Worm (Caenorhabditis elegans): ENCODE results near the gene C16B8.3.

C16B8.3 gene

ce11 chrX:4008922-4009321 is 40.5 kb upstream of the C16B8.3 start (continued):
- no peak for TF ChIP-seq ztf-18 (tag; optimal IDR thresholded peaks at IDR 0.05)
- peak; percentile 27 for TF ChIP-seq madf-10 (tag; optimal IDR thresholded peaks at IDR 0.05)
- TF ChIP-seq tbx-9 (tag; optimal IDR thresholded peaks at IDR 0.05; ENCODE audit: borderline replicate concordance): no peak
- no peak for TF ChIP-seq egrh-3 (GFP tag; IDR thresholded peaks at IDR 0.05)
- TF ChIP-seq madf-6 (GFP tag; IDR thresholded peaks at IDR 0.05): no peak
- TF ChIP-seq F57A8.1 (GFP tag; optimal IDR thresholded peaks at IDR 0.05): no peak
- no peak for TF ChIP-seq madf-8 (GFP tag; conservative IDR thresholded peaks at IDR 0.05)
- TF ChIP-seq efl-1 (GFP tag; optimal IDR thresholded peaks at IDR 0.05): no peak
- no peak for TF ChIP-seq hmg-20 (GFP tag; IDR thresholded peaks at IDR 0.05)
- TF ChIP-seq attf-3 (GFP tag; conservative IDR thresholded peaks at IDR 0.05): no peak
- no peak for TF ChIP-seq Y53F4B.3 (GFP tag; IDR thresholded peaks at IDR 0.05)
- peak; percentile 46 for TF ChIP-seq ets-4 (GFP tag; optimal IDR thresholded peaks at IDR 0.05)
- no peak for TF ChIP-seq bed-1 (GFP tag; IDR thresholded peaks at IDR 0.05)
- no peak for TF ChIP-seq egl-44 (GFP tag; IDR thresholded peaks at IDR 0.05)
- TF ChIP-seq ccch-3 (GFP tag; optimal IDR thresholded peaks at IDR 0.05): no peak
- TF ChIP-seq T07F8.4 (tag; optimal IDR thresholded peaks at IDR 0.05): no peak
- TF ChIP-seq Y53G8AR.9 (GFP tag; conservative IDR thresholded peaks at IDR 0.05): no peak
- TF ChIP-seq B0019.2 (GFP tag; conservative IDR thresholded peaks at IDR 0.05): no peak
- no peak for TF ChIP-seq C17E4.6 (GFP tag; IDR thresholded peaks at IDR 0.05)
- no peak for TF ChIP-seq F55B11.4 (tag; optimal IDR thresholded peaks at IDR 0.05; ENCODE audit: borderline replicate concordance, insufficient read depth)
- no peak for TF ChIP-seq ceh-79 (tag; optimal IDR thresholded peaks at IDR 0.05)
- TF ChIP-seq fkh-3 (tag; optimal IDR thresholded peaks at IDR 0.05): no peak
- TF ChIP-seq zfh-2 (GFP tag; conservative IDR thresholded peaks at IDR 0.05): no peak
- TF ChIP-seq atf-7 (tag; optimal IDR thresholded peaks at IDR 0.05): peak; percentile 71
- TF ChIP-seq mxl-1 (tag; optimal IDR thresholded peaks at IDR 0.05): no peak
- 0 out of 2 replicates have a peak, but pooled peaks have one; percentile 14 for TF ChIP-seq dox-1 (GFP tag; IDR thresholded peaks at IDR 0.05)
- TF ChIP-seq ceh-58 (GFP tag; IDR thresholded peaks at IDR 0.05): no peak
- no peak for TF ChIP-seq athp-1 (tag; optimal IDR thresholded peaks at IDR 0.05)
- no peak for TF ChIP-seq let-526 (GFP tag; IDR thresholded peaks at IDR 0.05)
- no peak for TF ChIP-seq bed-2 (GFP tag; IDR thresholded peaks at IDR 0.05)

ce11 chrX:4007724-4008123 is 39.3 kb upstream of the C16B8.3 start:
- TF ChIP-seq F52B5.7 (tag; optimal IDR thresholded peaks at IDR 0.05): no peak
- TF ChIP-seq mel-28 (tag; optimal IDR thresholded peaks at IDR 0.05; ENCODE audit: borderline replicate concordance): no peak
- no peak for TF ChIP-seq mcd-1 (GFP tag; IDR thresholded peaks at IDR 0.05)
- TF ChIP-seq nhr-80 (tag; optimal IDR thresholded peaks at IDR 0.05): peak; percentile 96
- TF ChIP-seq zim-3 (tag; optimal IDR thresholded peaks at IDR 0.05): no peak
- no peak for TF ChIP-seq egl-44 (GFP tag; IDR thresholded peaks at IDR 0.05)
- no peak for TF ChIP-seq ceh-100 (GFP tag; IDR thresholded peaks at IDR 0.05)
- no peak for TF ChIP-seq F39B2.1 (GFP tag; IDR thresholded peaks at IDR 0.05)
- TF ChIP-seq B0035.1 (tag; optimal IDR thresholded peaks at IDR 0.05): no peak
- TF ChIP-seq F10E7.11 (tag; optimal IDR thresholded peaks at IDR 0.05): no peak
- TF ChIP-seq ceh-40 (GFP tag; IDR thresholded peaks at IDR 0.05): no peak
- TF ChIP-seq Y56A3A.18 (GFP tag; IDR thresholded peaks at IDR 0.05): 0 out of 2 replicates have a peak, but pooled peaks have one; percentile 61
- TF ChIP-seq rpc-1 (optimal IDR thresholded peaks at IDR 0.05): no peak
- TF ChIP-seq rpc-1 (tag; optimal IDR thresholded peaks at IDR 0.05): no peak
- TF ChIP-seq ets-4 (GFP tag; optimal IDR thresholded peaks at IDR 0.05): peak; percentile 57
- TF ChIP-seq B0261.1 (tag; optimal IDR thresholded peaks at IDR 0.05): no peak
- TF ChIP-seq hsf-1 (GFP tag; IDR thresholded peaks at IDR 0.05): no peak
- TF ChIP-seq dpl-1 (GFP tag; optimal IDR thresholded peaks at IDR 0.05): no peak
- TF ChIP-seq Y79H2A.3 (GFP tag; conservative IDR thresholded peaks at IDR 0.05): no peak
- TF ChIP-seq unc-62 (GFP tag; optimal IDR thresholded peaks at IDR 0.05): no peak
- no peak for TF ChIP-seq unc-130 (GFP tag; optimal IDR thresholded peaks at IDR 0.05)
- peak; percentile 32 for TF ChIP-seq tlf-1 (GFP tag; optimal IDR thresholded peaks at IDR 0.05)
- peak; percentile 24 to 86 for TF ChIP-seq let-607 (tag; optimal IDR thresholded peaks at IDR 0.05)
- TF ChIP-seq B0336.3 (GFP tag; IDR thresholded peaks at IDR 0.05): no peak

Data from whole organism, young adult.